Worm (Caenorhabditis elegans) whole organism, L4 larva: ENCODE data around the gene srlf-12.
A peak's percentile ranks its signal among the peaks of the same experiment; 100 is the strongest.

ENCODE experiments used
- F10B5.3 ChIP-seq: sonication (generic microtip); optimal IDR thresholded peaks from 2 replicates; lab custom pipeline; 2016; ENCODE audit warnings: mild to moderate bottlenecking, missing genetic modification characterization, missing compliant biosample characterization
- F37D6.2 ChIP-seq: sonication (generic microtip); optimal IDR thresholded peaks from 2 replicates; lab custom pipeline; 2016; ENCODE audit warnings: mild to moderate bottlenecking, missing genetic modification characterization, missing compliant biosample characterization
- F44E2.7 ChIP-seq: fragments of 200-800 bp; sonication (Bioruptor generic); IDR thresholded peaks from 2 replicates; pipeline ENCODE4 v2.1.2; 2022; ENCODE audit warnings: missing genetic modification characterization, missing compliant biosample characterization
- F49E8.2 ChIP-seq: sonication (generic microtip); optimal IDR thresholded peaks from 2 replicates; lab custom pipeline; 2016; ENCODE audit warnings: missing compliant biosample characterization, mild to moderate bottlenecking, missing genetic modification characterization, borderline replicate concordance
- R02D3.7 ChIP-seq: fragments of 150-350 bp; sonication (generic microtip); optimal IDR thresholded peaks from 3 replicates; lab custom pipeline; 2014; ENCODE audit warnings: missing biosample characterization, missing genetic modification characterization
- Y105C5A.15 ChIP-seq: fragments of 200-800 bp; sonication (Bioruptor generic); IDR thresholded peaks from 2 replicates; pipeline ENCODE4 v1.3.6; 2022; ENCODE audit warnings: missing genetic modification characterization, missing compliant biosample characterization
- Y5F2A.4 ChIP-seq: fragments of 200-800 bp; sonication (Bioruptor generic); optimal IDR thresholded peaks from 2 replicates; lab custom pipeline; 2018; ENCODE audit warnings: mild to moderate bottlenecking, missing genetic modification characterization, missing compliant biosample characterization
- ZK337.2 ChIP-seq: fragments of 200-800 bp; sonication (Bioruptor generic); IDR thresholded peaks from 2 replicates; pipeline ENCODE4 v1.3.6; 2022; ENCODE audit warnings: missing genetic modification reagents, missing genetic modification characterization, missing compliant biosample characterization
- aha-1 ChIP-seq: fragments of 150-350 bp; peaks from one replicate; lab custom pipeline; 2014; ENCODE audit warnings: missing biosample characterization, missing genetic modification characterization
- aly-2 ChIP-seq: sonication (generic microtip); optimal IDR thresholded peaks from 2 replicates; lab custom pipeline; 2018; ENCODE audit warnings: missing biosample characterization, missing genetic modification characterization
- ama-1 ChIP-seq: fragments of 150-350 bp; optimal IDR thresholded peaks from 2 replicates; lab custom pipeline; 2014; ENCODE audit warnings: inconsistent platforms, mixed read lengths
- attf-4 ChIP-seq: sonication (generic microtip); optimal IDR thresholded peaks from 3 replicates; lab custom pipeline; 2017; ENCODE audit warnings: missing biosample characterization, missing genetic modification characterization
- ces-1 ChIP-seq: fragments of 150-350 bp; sonication (generic microtip); optimal IDR thresholded peaks from 4 replicates; lab custom pipeline; 2014; ENCODE audit warnings: missing biosample characterization, missing genetic modification reagents, missing genetic modification characterization
- ctbp-1 ChIP-seq: fragments of 200-800 bp; sonication (Bioruptor generic); IDR thresholded peaks from 2 replicates; pipeline ENCODE4 v1.3.6; 2022; ENCODE audit warnings: missing genetic modification reagents, missing genetic modification characterization, missing compliant biosample characterization
- dmd-8 ChIP-seq: fragments of 200-800 bp; sonication (Bioruptor generic); IDR thresholded peaks from 2 replicates; pipeline ENCODE4 v1.3.6; 2022; ENCODE audit warnings: missing genetic modification characterization, missing compliant biosample characterization
- dmd-9 ChIP-seq: fragments of 200-800 bp; sonication (Bioruptor generic); IDR thresholded peaks from 2 replicates; pipeline ENCODE4 v1.3.6; 2022; ENCODE audit warnings: missing genetic modification reagents, missing genetic modification characterization, missing compliant biosample characterization
- dpl-1 ChIP-seq: fragments of 150-350 bp; optimal IDR thresholded peaks from 2 replicates; lab custom pipeline; 2014; ENCODE audit warnings: missing biosample characterization, missing genetic modification reagents, missing genetic modification characterization
- duxl-1 ChIP-seq: sonication (generic microtip); optimal IDR thresholded peaks from 2 replicates; lab custom pipeline; 2016; ENCODE audit warnings: mild to moderate bottlenecking, missing genetic modification characterization, moderate library complexity, missing compliant biosample characterization; ENCODE audit not compliant: poor library complexity
- dve-1 ChIP-seq: sonication (generic microtip); optimal IDR thresholded peaks from 2 replicates; lab custom pipeline; 2017; ENCODE audit warnings: antibody characterized with exemption, mild to moderate bottlenecking, missing genetic modification characterization, missing compliant biosample characterization; ENCODE audit not compliant: insufficient read depth
- egl-27 ChIP-seq: sonication (generic microtip); optimal IDR thresholded peaks from 3 replicates; lab custom pipeline; 2017; ENCODE audit warnings: missing biosample characterization, missing genetic modification reagents, missing genetic modification characterization
- egl-43 ChIP-seq: fragments of 200-800 bp; sonication (Bioruptor generic); IDR thresholded peaks from 2 replicates; pipeline ENCODE4 v1.3.6; 2022; ENCODE audit warnings: missing genetic modification reagents, missing genetic modification characterization, missing compliant biosample characterization
- gei-8 ChIP-seq: fragments of 200-800 bp; sonication (Bioruptor generic); optimal IDR thresholded peaks from 2 replicates; lab custom pipeline; 2018; ENCODE audit warnings: mild to moderate bottlenecking, missing genetic modification characterization, missing compliant biosample characterization
- hif-1 ChIP-seq, 2 experiments: sonication (generic microtip); optimal IDR thresholded peaks; 2 replicates each; lab custom pipeline; 2016 to 2017; ENCODE audit warnings: missing compliant biosample characterization in 2 of 2, missing genetic modification characterization in 2 of 2, missing genetic modification reagents in 2 of 2, missing genotype in 2 of 2, mild to moderate bottlenecking in 1 of 2
- hlh-11 ChIP-seq: fragments of 200-800 bp; sonication (Bioruptor generic); optimal IDR thresholded peaks from 2 replicates; lab custom pipeline; 2018; ENCODE audit warnings: mild to moderate bottlenecking, missing genetic modification characterization, missing compliant biosample characterization
- hlh-30 ChIP-seq: sonication (generic microtip); optimal IDR thresholded peaks from 2 replicates; lab custom pipeline; 2017; ENCODE audit warnings: antibody characterized with exemption, mild to moderate bottlenecking, missing genetic modification characterization, missing compliant biosample characterization; ENCODE audit not compliant: insufficient read depth
- hmg-1.1 ChIP-seq: fragments of 200-800 bp; sonication (Bioruptor generic); IDR thresholded peaks from 2 replicates; pipeline ENCODE4 v1.3.6; 2022; ENCODE audit warnings: missing genetic modification reagents, missing genetic modification characterization, missing compliant biosample characterization
- lim-7 ChIP-seq: fragments of 200-800 bp; sonication (Bioruptor generic); IDR thresholded peaks from 2 replicates; pipeline ENCODE4 v1.3.6; 2022; ENCODE audit warnings: missing genetic modification characterization, missing compliant biosample characterization
- lin-1 ChIP-seq: fragments of 200-800 bp; sonication (Bioruptor generic); IDR thresholded peaks from 2 replicates; pipeline ENCODE4 v1.3.6; 2022; ENCODE audit warnings: missing genetic modification reagents, missing genetic modification characterization, missing compliant biosample characterization
- lin-15B ChIP-seq: fragments of 150-350 bp; sonication (generic microtip); optimal IDR thresholded peaks from 3 replicates; lab custom pipeline; 2014; ENCODE audit warnings: missing biosample characterization, missing genetic modification characterization
- lin-38 ChIP-seq: fragments of 200-800 bp; sonication (Bioruptor generic); IDR thresholded peaks from 2 replicates; pipeline ENCODE4 v1.3.6; 2022; ENCODE audit warnings: missing genetic modification reagents, missing genetic modification characterization, missing compliant biosample characterization
- lin-39 ChIP-seq: fragments of 150-350 bp; optimal IDR thresholded peaks from 2 replicates; lab custom pipeline; 2014; ENCODE audit warnings: missing biosample characterization, missing genetic modification reagents, missing genetic modification characterization
- lir-3 ChIP-seq: sonication (generic microtip); optimal IDR thresholded peaks from 2 replicates; lab custom pipeline; 2016; ENCODE audit warnings: mild to moderate bottlenecking, missing genetic modification characterization, missing compliant biosample characterization
- lsy-2 ChIP-seq, 2 experiments: fragments of 150-350 bp in 1 of 2; sonication (generic microtip) in 1 of 2; optimal IDR thresholded peaks; 2 replicates each; lab custom pipeline; 2014 to 2017; ENCODE audit warnings: missing biosample characterization in 2 of 2, missing genetic modification characterization in 2 of 2
- madf-5 ChIP-seq, 2 experiments: fragments of 200-800 bp; sonication (Bioruptor generic); IDR thresholded peaks; 2 replicates each; pipeline ENCODE4 v1.3.6; 2022; ENCODE audit warnings: missing compliant biosample characterization in 2 of 2, missing genetic modification characterization in 2 of 2
- madf-9 ChIP-seq: fragments of 200-800 bp; sonication (Bioruptor generic); conservative IDR thresholded peaks from 2 replicates; pipeline ENCODE4 v1.3.6; 2022; ENCODE audit warnings: missing genetic modification reagents, missing genetic modification characterization, missing compliant biosample characterization
- mxl-2 ChIP-seq: fragments of 200-800 bp; sonication (Bioruptor generic); conservative IDR thresholded peaks from 2 replicates; pipeline ENCODE4 v1.3.6; 2022; ENCODE audit warnings: missing genetic modification reagents, missing genetic modification characterization, missing compliant biosample characterization
- nhr-102 ChIP-seq: sonication (generic microtip); optimal IDR thresholded peaks from 2 replicates; lab custom pipeline; 2016; ENCODE audit warnings: mild to moderate bottlenecking, missing genetic modification characterization, moderate library complexity, missing compliant biosample characterization
- nhr-111 ChIP-seq: fragments of 200-800 bp; sonication (Bioruptor generic); optimal IDR thresholded peaks from 2 replicates; lab custom pipeline; 2018; ENCODE audit warnings: mild to moderate bottlenecking, missing genetic modification characterization, missing compliant biosample characterization
- nhr-25 ChIP-seq: sonication (generic microtip); optimal IDR thresholded peaks from 2 replicates; lab custom pipeline; 2017; ENCODE audit warnings: missing genetic modification characterization, mild to moderate bottlenecking, missing compliant biosample characterization, antibody characterized with exemption, moderate library complexity, borderline replicate concordance; ENCODE audit not compliant: insufficient read depth
- nhr-42 ChIP-seq: fragments of 200-800 bp; sonication (Bioruptor generic); IDR thresholded peaks from 2 replicates; pipeline ENCODE4 v1.3.6; 2022; ENCODE audit warnings: missing genetic modification characterization, missing compliant biosample characterization
- nhr-6 ChIP-seq: fragments of 150-350 bp; optimal IDR thresholded peaks from 2 replicates; lab custom pipeline; 2014; ENCODE audit warnings: missing biosample characterization, missing genetic modification characterization
- nhr-76 ChIP-seq: fragments of 150-350 bp; optimal IDR thresholded peaks from 2 replicates; lab custom pipeline; 2014; ENCODE audit warnings: missing biosample characterization, missing genetic modification characterization
- nhr-77 ChIP-seq: fragments of 150-350 bp; optimal IDR thresholded peaks from 2 replicates; lab custom pipeline; 2014; ENCODE audit warnings: missing biosample characterization, missing genetic modification characterization
- rbr-2 ChIP-seq: sonication (generic microtip); optimal IDR thresholded peaks from 2 replicates; lab custom pipeline; 2016; ENCODE audit warnings: missing genotype, missing genetic modification characterization, missing compliant biosample characterization
- saeg-2 ChIP-seq: fragments of 200-800 bp; sonication (Bioruptor generic); IDR thresholded peaks from 2 replicates; pipeline ENCODE4 v1.3.6; 2022; ENCODE audit warnings: missing genetic modification reagents, missing genetic modification characterization, missing compliant biosample characterization
- snpc-4 ChIP-seq: fragments of 150-350 bp; optimal IDR thresholded peaks from 2 replicates; lab custom pipeline; 2014; ENCODE audit warnings: missing biosample characterization, missing genetic modification characterization
- tra-1 ChIP-seq: fragments of 200-800 bp; sonication (Bioruptor generic); IDR thresholded peaks from 2 replicates; pipeline ENCODE4 v1.3.6; 2022; ENCODE audit warnings: missing genetic modification reagents, missing genetic modification characterization, missing compliant biosample characterization
- zag-1 ChIP-seq: fragments of 150-350 bp; optimal IDR thresholded peaks from 2 replicates; lab custom pipeline; 2014; ENCODE audit warnings: missing biosample characterization, missing genetic modification characterization
- zip-2 ChIP-seq: fragments of 150-350 bp; optimal IDR thresholded peaks from 2 replicates; lab custom pipeline; 2014; ENCODE audit warnings: missing biosample characterization, missing genetic modification characterization
- ztf-11 ChIP-seq: fragments of 150-350 bp; optimal IDR thresholded peaks from 2 replicates; lab custom pipeline; 2014; ENCODE audit warnings: missing biosample characterization, missing genetic modification characterization
- ztf-7 ChIP-seq: fragments of 150-350 bp; optimal IDR thresholded peaks from 2 replicates; lab custom pipeline; 2014; ENCODE audit warnings: missing biosample characterization, missing genetic modification characterization

Gene srlf-12

ce11 chrIV:10935336-10935735, 43.4 kb upstream of the srlf-12 start (continued):
- TF ChIP-seq mxl-2 (GFP tag; lab: Robert Waterston, UW), result peak; percentile 91
- no peak for TF ChIP-seq nhr-76 (tag; lab: Kevin White, UChicago)
- no peak for TF ChIP-seq snpc-4 (tag; lab: Kevin White, UChicago)
- no peak for TF ChIP-seq lin-39 (tag; lab: Kevin White, UChicago)
- TF ChIP-seq egl-43, result peak; percentile 73; the same call in 1 of the 2 replicates
- peak; percentile 79 for TF ChIP-seq dve-1 (tag; lab: Kevin White, UChicago)
- TF ChIP-seq lin-15B, result no peak
- TF ChIP-seq dpl-1 (GFP tag; lab: Kevin White, UChicago), result peak; percentile 59
- TF ChIP-seq rbr-2 (tag; lab: Kevin White, UChicago), result no peak
- peak; percentile 62 for TF ChIP-seq attf-4 (tag; lab: Kevin White, UChicago)
- peak in 1 of 2 experiments; percentile 62 for TF ChIP-seq hif-1 (tag; optimal IDR thresholded peaks at IDR 0.05; lab: Kevin White, UChicago)
- no peak for TF ChIP-seq F44E2.7
- TF ChIP-seq zag-1 (tag; lab: Kevin White, UChicago), result no peak
- TF ChIP-seq lim-7 (GFP tag; lab: Robert Waterston, UW), result no peak
- TF ChIP-seq ctbp-1, result peak; percentile 80
- no peak for TF ChIP-seq Y5F2A.4
- TF ChIP-seq madf-5 (GFP tag; IDR thresholded peaks at IDR 0.05; lab: Robert Waterston, UW), result no peak
- no peak for TF ChIP-seq zip-2
- no peak for TF ChIP-seq ztf-11
- TF ChIP-seq saeg-2 (GFP tag; lab: Robert Waterston, UW), result no peak
- peak; percentile 57; the same call in 1 of the 2 replicates for TF ChIP-seq madf-9 (GFP tag; lab: Robert Waterston, UW)
- no peak for TF ChIP-seq F49E8.2 (tag; lab: Kevin White, UChicago)
- peak; percentile 67 for TF ChIP-seq nhr-6 (tag; lab: Kevin White, UChicago)
- TF ChIP-seq ztf-7 (tag; lab: Kevin White, UChicago), result no peak
- TF ChIP-seq aly-2 (tag; lab: Kevin White, UChicago), result no peak
- TF ChIP-seq nhr-77 (tag; lab: Kevin White, UChicago), result peak; percentile 75
- no peak for TF ChIP-seq nhr-111 (GFP tag; lab: Kevin White, UChicago)
- no peak for TF ChIP-seq nhr-25 (tag; lab: Kevin White, UChicago)
- peak; percentile 75 for TF ChIP-seq aha-1 (tag; lab: Kevin White, UChicago)
- TF ChIP-seq duxl-1, result no peak
- TF ChIP-seq tra-1 (GFP tag; lab: Robert Waterston, UW), result peak; percentile 84
- peak; percentile 77 for TF ChIP-seq ama-1 (lab: Kevin White, UChicago)
- no peak for TF ChIP-seq ces-1 (GFP tag; lab: Kevin White, UChicago)
- TF ChIP-seq ZK337.2 (GFP tag; lab: Robert Waterston, UW), result no peak
- TF ChIP-seq Y105C5A.15 (GFP tag; lab: Robert Waterston, UW), result no peak
- no peak for TF ChIP-seq nhr-42 (GFP tag; lab: Robert Waterston, UW)
- TF ChIP-seq hmg-1.1 (GFP tag; lab: Robert Waterston, UW), result peak; percentile 78
- TF ChIP-seq egl-27 (tag; lab: Kevin White, UChicago), result no peak
- TF ChIP-seq gei-8 (GFP tag; lab: Kevin White, UChicago), result peak; percentile 4
- peak; percentile 63 for TF ChIP-seq F37D6.2
- TF ChIP-seq hlh-30 (tag; lab: Kevin White, UChicago), result peak; percentile 100
- TF ChIP-seq F10B5.3 (tag; lab: Kevin White, UChicago), result no peak
- peak; percentile 85 to 90 for TF ChIP-seq lsy-2 (tag; optimal IDR thresholded peaks at IDR 0.05; lab: Kevin White, UChicago)
- TF ChIP-seq lir-3 (tag; lab: Kevin White, UChicago), result no peak
- TF ChIP-seq nhr-102 (tag; lab: Kevin White, UChicago), result peak; percentile 43
- no peak for TF ChIP-seq dmd-8 (GFP tag; lab: Robert Waterston, UW)
- TF ChIP-seq dmd-9, result no peak
- TF ChIP-seq lin-38, result no peak
- no peak for TF ChIP-seq R02D3.7 (tag; lab: Kevin White, UChicago)
- TF ChIP-seq lin-1 (GFP tag; lab: Robert Waterston, UW), result 0 out of 2 replicates have a peak, but pooled peaks have one; percentile 54
- peak; percentile 99 for TF ChIP-seq hlh-11
